Worm (Caenorhabditis elegans): ENCODE measurements around the gene lido-16.

DNA sequence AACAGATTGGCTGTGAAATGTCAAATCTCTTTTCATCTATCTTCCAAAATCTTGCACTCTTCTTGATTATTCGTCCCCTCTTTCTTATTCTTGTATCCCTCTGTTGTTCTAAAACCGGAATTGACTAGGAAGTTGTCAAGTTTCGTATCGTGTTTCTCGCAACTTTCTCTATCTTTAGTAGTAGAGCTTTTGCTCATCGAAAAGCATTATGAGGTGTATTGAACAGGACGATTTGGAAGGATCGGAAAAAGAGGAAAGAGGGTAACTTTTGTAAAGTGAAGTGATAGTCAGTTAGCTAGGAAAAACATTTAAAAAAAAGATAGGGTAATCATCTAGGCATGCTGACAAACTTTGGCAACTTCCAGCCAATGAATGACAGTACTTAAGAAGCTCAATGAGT lies 11.7 kb upstream of the lido-16 start:
- TF ChIP-seq nhr-237 (tag; optimal IDR thresholded peaks at IDR 0.05) (no peak), snpc-4 (tag; optimal IDR thresholded peaks at IDR 0.05) (no peak), ceh-9 (tag; optimal IDR thresholded peaks at IDR 0.05) (no peak), egl-27 (tag; optimal IDR thresholded peaks at IDR 0.05) (no peak), elt-3 (tag; optimal IDR thresholded peaks at IDR 0.05) (no peak), elt-2 (tag; optimal IDR thresholded peaks at IDR 0.05) (no peak), zag-1 (tag; optimal IDR thresholded peaks at IDR 0.05) (no peak), jun-1 (tag; optimal IDR thresholded peaks at IDR 0.05) (no peak), nhr-43 (tag; optimal IDR thresholded peaks at IDR 0.05; ENCODE audit: poor library complexity, severe bottlenecking) (no peak)
